Fruit fly (Drosophila melanogaster): Measurements from ENCODE around the gene disp.
A peak's percentile ranks its signal among the peaks of the same experiment; 100 is the strongest.

Gene disp

dm6 chr3R:5860736-5861217 lies 4.7 kb upstream of the disp start:
- TF ChIP-seq Mnt (GFP tag; optimal IDR thresholded peaks at IDR 0.05) (peak; percentile 29), CG12768 (GFP tag; optimal IDR thresholded peaks at IDR 0.05) (no peak), toe (GFP tag; optimal IDR thresholded peaks at IDR 0.05) (no peak), cic (GFP tag; optimal IDR thresholded peaks at IDR 0.05) (peak; percentile 67)

- TF ChIP-seq CG12768 (GFP tag; optimal IDR thresholded peaks at IDR 0.05) (no peak), Hr96 (GFP tag; optimal IDR thresholded peaks at IDR 0.05) (no peak), CG11617 (GFP tag; optimal IDR thresholded peaks at IDR 0.05) (no peak), ovo (GFP tag; optimal IDR thresholded peaks at IDR 0.05) (no peak), pad (GFP tag; optimal IDR thresholded peaks at IDR 0.05) (no peak), cic (GFP tag; optimal IDR thresholded peaks at IDR 0.05) (no peak)
These were observed 3.1 kb downstream of the disp start, which contains the start of gene CG34287 for dm6 chr3R:5853032-5853431. Gene CG34287, plus strand, starts transcription at chr3R:5853332.

- no peak for TF ChIP-seq pad (GFP tag; optimal IDR thresholded peaks at IDR 0.05)
- no peak for TF ChIP-seq cic (GFP tag; optimal IDR thresholded peaks at IDR 0.05)
- no peak for TF ChIP-seq CG11617 (GFP tag; optimal IDR thresholded peaks at IDR 0.05)
- no peak for TF ChIP-seq Hr96 (GFP tag; optimal IDR thresholded peaks at IDR 0.05)
- TF ChIP-seq CG7045 (GFP tag; optimal IDR thresholded peaks at IDR 0.05), result no peak
- TF ChIP-seq bab1 (GFP tag; optimal IDR thresholded peaks at IDR 0.05), result no peak
- peak; percentile 73 for TF ChIP-seq kay (GFP tag; ENCODE audit: borderline replicate concordance)
- no peak for TF ChIP-seq CG5204 (GFP tag; optimal IDR thresholded peaks at IDR 0.05)
- peak in 1 of 2 experiments; percentile 17 for TF ChIP-seq cnc (optimal IDR thresholded peaks at IDR 0.05)
- TF ChIP-seq toe (GFP tag; optimal IDR thresholded peaks at IDR 0.05), result no peak
- TF ChIP-seq Mnt (GFP tag; optimal IDR thresholded peaks at IDR 0.05), result no peak
These were observed 9.4 kb downstream of the disp start, which contains the start of gene CG14676 for dm6 chr3R:5846570-5847270. Gene CG14676, plus strand, starts transcription at chr3R:5847220.

- peak; percentile 50 for TF ChIP-seq kay (GFP tag; ENCODE audit: borderline replicate concordance)
- no peak for TF ChIP-seq cnc (optimal IDR thresholded peaks at IDR 0.05)
- peak; percentile 95 for TF ChIP-seq cic (GFP tag; optimal IDR thresholded peaks at IDR 0.05)
- no peak for TF ChIP-seq CG7101 (tag; optimal IDR thresholded peaks at IDR 0.05)
- TF ChIP-seq CG5204 (GFP tag; optimal IDR thresholded peaks at IDR 0.05), result no peak
- TF ChIP-seq bab1 (GFP tag; optimal IDR thresholded peaks at IDR 0.05), result no peak
- TF ChIP-seq toe (GFP tag; optimal IDR thresholded peaks at IDR 0.05), result no peak
- no peak for TF ChIP-seq Crg-1 (GFP tag; optimal IDR thresholded peaks at IDR 0.05)
- TF ChIP-seq Mnt (GFP tag; optimal IDR thresholded peaks at IDR 0.05), result peak; percentile 70
- peak; percentile 43 for TF ChIP-seq CG12768 (GFP tag; optimal IDR thresholded peaks at IDR 0.05)
These were observed 12.6 kb downstream of the disp start for dm6 chr3R:5843516-5843915.

dm6 chr3R:5841290-5841689 lies 14.8 kb downstream of the disp start:
- TF ChIP-seq kay (GFP tag; ENCODE audit: borderline replicate concordance) (no peak), cnc (optimal IDR thresholded peaks at IDR 0.05) (no peak), Mnt (GFP tag; optimal IDR thresholded peaks at IDR 0.05) (no peak), CG11617 (GFP tag; optimal IDR thresholded peaks at IDR 0.05) (no peak)

DNA sequence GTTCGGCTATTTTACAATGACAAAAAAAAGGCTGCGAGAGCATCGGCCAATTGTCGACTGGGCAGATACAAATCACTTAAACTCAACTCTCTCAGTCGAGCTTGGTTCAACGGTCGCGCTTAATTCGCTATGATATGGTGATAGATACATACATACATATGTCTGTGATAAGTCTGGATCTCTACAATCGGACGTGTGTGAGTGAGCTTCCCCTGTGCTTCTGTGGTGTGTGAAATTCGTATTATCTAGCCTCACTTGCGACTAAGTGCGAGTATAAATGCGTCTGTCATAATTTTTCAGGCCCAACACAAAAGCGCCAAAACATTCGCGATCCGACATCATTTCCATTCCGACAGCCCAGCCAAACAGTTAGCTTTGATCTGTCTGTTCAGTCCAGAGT lies 15.2 kb downstream of the disp start, which contains the start of gene CG1213:
Gene CG1213, plus strand, starts transcription at position 301 of the 400 bp plus-strand sequence.
- TF ChIP-seq pad (GFP tag; optimal IDR thresholded peaks at IDR 0.05) (no peak), CG5204 (GFP tag; optimal IDR thresholded peaks at IDR 0.05) (no peak), CG7045 (GFP tag; optimal IDR thresholded peaks at IDR 0.05) (no peak)

- TF ChIP-seq ovo (GFP tag; optimal IDR thresholded peaks at IDR 0.05) (peak; percentile 47), tj (GFP tag; optimal IDR thresholded peaks at IDR 0.05) (no peak), CG7045 (GFP tag; optimal IDR thresholded peaks at IDR 0.05) (peak; percentile 51), Mnt (GFP tag; optimal IDR thresholded peaks at IDR 0.05) (peak; percentile 47), CG1620 (GFP tag; optimal IDR thresholded peaks at IDR 0.05) (no peak), cnc (optimal IDR thresholded peaks at IDR 0.05) (no peak), Crg-1 (GFP tag; optimal IDR thresholded peaks at IDR 0.05) (peak; percentile 63), cic (GFP tag; optimal IDR thresholded peaks at IDR 0.05) (peak; percentile 71), bab1 (GFP tag; optimal IDR thresholded peaks at IDR 0.05) (no peak), CG12768 (GFP tag; optimal IDR thresholded peaks at IDR 0.05) (peak; percentile 22), pad (GFP tag; optimal IDR thresholded peaks at IDR 0.05) (peak; percentile 36), kay (GFP tag; ENCODE audit: borderline replicate concordance) (peak; percentile 57), Clk (GFP tag; optimal IDR thresholded peaks at IDR 0.05) (no peak), CG7101 (tag; optimal IDR thresholded peaks at IDR 0.05) (peak; percentile 51), Hr96 (GFP tag; optimal IDR thresholded peaks at IDR 0.05) (peak; percentile 5), toe (GFP tag; optimal IDR thresholded peaks at IDR 0.05) (peak; percentile 40), CG5204 (GFP tag; optimal IDR thresholded peaks at IDR 0.05) (peak; percentile 44), CG11617 (GFP tag; optimal IDR thresholded peaks at IDR 0.05) (peak; percentile 27), CG33017 (tag; optimal IDR thresholded peaks at IDR 0.05) (no peak), CG14711 (tag; optimal IDR thresholded peaks at IDR 0.05) (no peak)
These were observed 17.3 kb downstream of the disp start for dm6 chr3R:5838683-5839365.
